Worm (Caenorhabditis elegans): ENCODE data around the gene F26G1.2.

- TF ChIP-seq fkh-10 (GFP tag; optimal IDR thresholded peaks at IDR 0.05) (no peak), ama-1 (optimal IDR thresholded peaks at IDR 0.05) (no peak), syd-9 (tag; optimal IDR thresholded peaks at IDR 0.05) (no peak), ceh-22 (tag; optimal IDR thresholded peaks at IDR 0.05) (no peak), unc-55 (GFP tag; optimal IDR thresholded peaks at IDR 0.05) (no peak), fkh-6 (tag; optimal IDR thresholded peaks at IDR 0.05) (no peak), dve-1 (tag; optimal IDR thresholded peaks at IDR 0.05) (no peak), hlh-30 (tag; optimal IDR thresholded peaks at IDR 0.05; ENCODE audit: insufficient read depth) (no peak), unc-86 (tag; optimal IDR thresholded peaks at IDR 0.05) (no peak), pqm-1 (tag; optimal IDR thresholded peaks at IDR 0.05) (no peak), mec-3 (tag; optimal IDR thresholded peaks at IDR 0.05; ENCODE audit: borderline replicate concordance) (no peak), gmeb-2 (tag; optimal IDR thresholded peaks at IDR 0.05) (no peak), ceh-14 (tag; optimal IDR thresholded peaks at IDR 0.05) (no peak), madf-2 (tag; optimal IDR thresholded peaks at IDR 0.05) (no peak)
These were observed 28.4 kb upstream of the F26G1.2 start for ce11 chrII:4734477-4734876.
